Fruit fly (Drosophila melanogaster): ENCODE measurements around the gene CG33257.

The CG33257 gene

dm6 chr3L:16327776-16328175 lies 18.3 kb upstream of the CG33257 start, which contains the start of gene CG13038:
TSS of gene CG13038 (minus strand) at chr3L:16327893.
- TF ChIP-seq CG14711 (tag; optimal IDR thresholded peaks at IDR 0.05) (no peak), toe (GFP tag; optimal IDR thresholded peaks at IDR 0.05) (no peak), Hr96 (GFP tag; optimal IDR thresholded peaks at IDR 0.05) (no peak), CG1620 (GFP tag; optimal IDR thresholded peaks at IDR 0.05) (no peak), ovo (GFP tag; optimal IDR thresholded peaks at IDR 0.05) (no peak), tj (GFP tag; optimal IDR thresholded peaks at IDR 0.05) (no peak), CG12768 (GFP tag; optimal IDR thresholded peaks at IDR 0.05) (no peak), CG7045 (GFP tag; optimal IDR thresholded peaks at IDR 0.05) (no peak), pad (GFP tag; optimal IDR thresholded peaks at IDR 0.05) (no peak), kay (GFP tag; ENCODE audit: borderline replicate concordance) (no peak), cic (GFP tag; optimal IDR thresholded peaks at IDR 0.05) (no peak), Crg-1 (GFP tag; optimal IDR thresholded peaks at IDR 0.05) (no peak), CG33017 (tag; optimal IDR thresholded peaks at IDR 0.05) (no peak), Clk (GFP tag; optimal IDR thresholded peaks at IDR 0.05) (no peak), cnc (optimal IDR thresholded peaks at IDR 0.05) (no peak), Mnt (GFP tag; optimal IDR thresholded peaks at IDR 0.05) (no peak), bab1 (GFP tag; optimal IDR thresholded peaks at IDR 0.05) (no peak), CG11617 (GFP tag; optimal IDR thresholded peaks at IDR 0.05) (no peak)

- TF ChIP-seq CG7045 (GFP tag; optimal IDR thresholded peaks at IDR 0.05) (no peak), CG33017 (tag; optimal IDR thresholded peaks at IDR 0.05) (no peak)
Observed at dm6 chr3L:16328207-16328891, 17.8 kb upstream of the CG33257 start, which contains the start of gene CG13058. TSS of gene CG13058 (plus strand) at chr3L:16328841.

dm6 chr3L:16329495-16329894 lies 16.6 kb upstream of the CG33257 start, which contains the start of gene CG33061:
TSS of gene CG33061 (plus strand) at chr3L:16329795.
- TF ChIP-seq Hr96 (GFP tag; optimal IDR thresholded peaks at IDR 0.05) (no peak), Clk (GFP tag; optimal IDR thresholded peaks at IDR 0.05) (no peak), CG5204 (GFP tag; optimal IDR thresholded peaks at IDR 0.05) (no peak), ovo (GFP tag; optimal IDR thresholded peaks at IDR 0.05) (no peak), CG7045 (GFP tag; optimal IDR thresholded peaks at IDR 0.05) (no peak), Mnt (GFP tag; optimal IDR thresholded peaks at IDR 0.05) (no peak), CG11617 (GFP tag; optimal IDR thresholded peaks at IDR 0.05) (no peak), CG12768 (GFP tag; optimal IDR thresholded peaks at IDR 0.05) (no peak), tj (GFP tag; optimal IDR thresholded peaks at IDR 0.05) (no peak), cic (GFP tag; optimal IDR thresholded peaks at IDR 0.05) (no peak), Crg-1 (GFP tag; optimal IDR thresholded peaks at IDR 0.05) (no peak), CG1620 (GFP tag; optimal IDR thresholded peaks at IDR 0.05) (no peak)

DNA sequence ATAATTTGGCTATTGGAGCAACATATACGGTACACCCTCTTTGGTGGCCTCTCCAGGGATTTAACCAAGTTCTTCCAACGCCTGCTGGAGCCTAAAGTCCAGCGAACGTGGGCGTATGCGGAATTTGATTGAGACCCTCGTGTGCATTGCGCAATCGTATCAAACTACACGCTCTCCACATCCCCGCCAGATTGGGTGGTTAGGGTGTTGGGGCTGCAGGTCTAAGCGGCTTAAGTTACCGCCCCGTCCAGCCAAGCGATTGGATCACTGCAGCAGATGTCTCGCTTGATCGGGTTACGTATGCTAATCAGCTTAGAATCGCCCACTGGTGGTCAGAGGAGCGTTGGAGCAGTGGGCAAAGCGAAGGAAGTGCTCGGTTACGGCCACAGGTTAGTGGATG lies 15.4 kb upstream of the CG33257 start, which contains the start of gene CG33060:
Gene CG33060 (plus strand): TSS at position 301 of the 400 bp plus-strand sequence.
- no peak for TF ChIP-seq CG11617 (GFP tag; optimal IDR thresholded peaks at IDR 0.05)
- TF ChIP-seq toe (GFP tag; optimal IDR thresholded peaks at IDR 0.05) = no peak
- no peak for TF ChIP-seq CG7045 (GFP tag; optimal IDR thresholded peaks at IDR 0.05)
- TF ChIP-seq tj (GFP tag; optimal IDR thresholded peaks at IDR 0.05) = no peak

dm6 chr3L:16331633-16332032 lies 14.5 kb upstream of the CG33257 start, which contains the start of gene retinin:
TSS of gene retinin (plus strand) at chr3L:16331933.
- TF ChIP-seq CG5204 (GFP tag; optimal IDR thresholded peaks at IDR 0.05) (no peak), CG7045 (GFP tag; optimal IDR thresholded peaks at IDR 0.05) (no peak), toe (GFP tag; optimal IDR thresholded peaks at IDR 0.05) (no peak), Clk (GFP tag; optimal IDR thresholded peaks at IDR 0.05) (no peak), CG33017 (tag; optimal IDR thresholded peaks at IDR 0.05) (no peak)

dm6 chr3L:16333013-16333412 lies 13.1 kb upstream of the CG33257 start, which contains the start of gene CG13056:
TSS of gene CG13056 (plus strand) at chr3L:16333313.
- TF ChIP-seq Hr96 (GFP tag; optimal IDR thresholded peaks at IDR 0.05) (no peak), CG14711 (tag; optimal IDR thresholded peaks at IDR 0.05) (no peak), bab1 (GFP tag; optimal IDR thresholded peaks at IDR 0.05) (no peak), toe (GFP tag; optimal IDR thresholded peaks at IDR 0.05) (no peak), kay (GFP tag; ENCODE audit: borderline replicate concordance) (no peak), CG5204 (GFP tag; optimal IDR thresholded peaks at IDR 0.05) (no peak), CG33017 (tag; optimal IDR thresholded peaks at IDR 0.05) (no peak), tj (GFP tag; optimal IDR thresholded peaks at IDR 0.05) (no peak), Clk (GFP tag; optimal IDR thresholded peaks at IDR 0.05) (no peak), Mnt (GFP tag; optimal IDR thresholded peaks at IDR 0.05) (no peak), Crg-1 (GFP tag; optimal IDR thresholded peaks at IDR 0.05) (no peak), CG7045 (GFP tag; optimal IDR thresholded peaks at IDR 0.05) (no peak), cic (GFP tag; optimal IDR thresholded peaks at IDR 0.05) (no peak), CG1620 (GFP tag; optimal IDR thresholded peaks at IDR 0.05) (no peak), pad (GFP tag; optimal IDR thresholded peaks at IDR 0.05) (no peak), cnc (optimal IDR thresholded peaks at IDR 0.05) (no peak), ovo (GFP tag; optimal IDR thresholded peaks at IDR 0.05) (no peak), CG11617 (GFP tag; optimal IDR thresholded peaks at IDR 0.05) (no peak), CG7101 (tag; optimal IDR thresholded peaks at IDR 0.05) (no peak)

DNA sequence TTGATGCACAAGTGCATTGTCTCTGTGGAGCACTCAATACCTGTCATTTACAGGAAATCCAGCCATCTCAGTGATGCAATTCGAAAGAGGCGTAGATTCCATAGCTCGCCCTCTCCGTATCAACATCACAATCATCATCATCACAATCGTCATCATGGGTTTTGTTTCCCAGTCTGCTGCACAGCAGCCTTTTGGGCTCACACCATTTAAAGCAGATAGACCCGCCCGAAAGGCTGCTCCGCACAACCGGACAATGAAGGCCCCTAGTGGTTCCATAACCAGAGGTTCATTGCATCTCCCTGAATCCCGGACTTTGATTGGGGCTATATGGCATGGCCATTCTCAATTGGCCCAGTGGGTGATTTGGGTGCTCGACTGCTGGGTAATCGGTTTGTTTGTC lies 11.2 kb upstream of the CG33257 start:
- TF ChIP-seq tj (GFP tag; optimal IDR thresholded peaks at IDR 0.05) = no peak
